Worm (Caenorhabditis elegans) whole organism, L3 larva: ENCODE data around the gene hst-1.

ENCODE experiments used
- R02D3.7 ChIP-seq: fragments of 150-350 bp; optimal IDR thresholded peaks from 2 replicates; lab custom pipeline; 2014; ENCODE audit warnings: missing biosample characterization, missing genetic modification characterization
- fos-1 ChIP-seq: fragments of 150-350 bp; optimal IDR thresholded peaks from 2 replicates; lab custom pipeline; 2014; ENCODE audit warnings: missing biosample characterization, missing genetic modification characterization
- nhr-12 ChIP-seq: fragments of 150-350 bp; optimal IDR thresholded peaks from 2 replicates; lab custom pipeline; 2014; ENCODE audit warnings: missing biosample characterization, missing genetic modification characterization

DNA sequence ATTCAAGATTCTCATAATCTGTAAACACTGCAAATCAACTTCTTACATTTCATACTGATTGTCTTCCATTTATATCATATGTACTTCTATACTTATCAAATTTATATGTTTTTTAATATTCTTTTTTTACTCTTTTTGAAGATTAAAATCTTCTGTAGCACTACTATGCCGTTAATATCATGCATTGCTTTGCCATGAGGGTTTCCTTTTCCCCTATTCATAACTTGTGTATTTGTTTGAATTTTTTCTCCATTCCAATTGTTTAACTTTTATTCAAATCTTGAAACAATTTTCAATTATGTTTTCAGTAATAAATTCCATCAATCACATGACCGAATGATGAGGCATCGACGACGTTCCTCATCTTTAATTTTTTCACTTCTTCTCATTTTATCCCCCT, 22.7 kb downstream of the hst-1 start, which contains the start of gene cdh-5:
- TF ChIP-seq fos-1: no peak
- no peak for TF ChIP-seq nhr-12
- TF ChIP-seq R02D3.7 (tag; lab: Kevin White, UChicago): no peak
